Fruit fly (Drosophila melanogaster) whole organism, embryonic: ENCODE results near the gene CG11560.

Source experiments
- CG12071 ChIP-seq: fragments of 200-800 bp; sonication (Bioruptor generic); optimal IDR thresholded peaks from 3 replicates; lab custom pipeline; 2018; ENCODE audit warnings: missing biosample characterization, mild to moderate bottlenecking, missing genetic modification characterization
- CG3281 ChIP-seq: fragments of 200-800 bp; sonication (Bioruptor generic); optimal IDR thresholded peaks from 3 replicates; lab custom pipeline; 2017; ENCODE audit warnings: missing biosample characterization, mild to moderate bottlenecking, missing genetic modification characterization
- CG6765 ChIP-seq: fragments of 200-800 bp; sonication (Bioruptor generic); optimal IDR thresholded peaks from 3 replicates; lab custom pipeline; 2017; ENCODE audit warnings: missing biosample characterization, mild to moderate bottlenecking, missing genetic modification characterization
- CG7839 ChIP-seq: fragments of 200-800 bp; sonication (Bioruptor generic); optimal IDR thresholded peaks from 3 replicates; lab custom pipeline; 2018; ENCODE audit warnings: missing biosample characterization, mild to moderate bottlenecking, missing genetic modification characterization, moderate library complexity
- vfl ChIP-seq: fragments of 200-800 bp; sonication (Bioruptor generic); optimal IDR thresholded peaks from 2 replicates; lab custom pipeline; 2016; ENCODE audit warnings: missing biosample characterization, missing genetic modification characterization

DNA sequence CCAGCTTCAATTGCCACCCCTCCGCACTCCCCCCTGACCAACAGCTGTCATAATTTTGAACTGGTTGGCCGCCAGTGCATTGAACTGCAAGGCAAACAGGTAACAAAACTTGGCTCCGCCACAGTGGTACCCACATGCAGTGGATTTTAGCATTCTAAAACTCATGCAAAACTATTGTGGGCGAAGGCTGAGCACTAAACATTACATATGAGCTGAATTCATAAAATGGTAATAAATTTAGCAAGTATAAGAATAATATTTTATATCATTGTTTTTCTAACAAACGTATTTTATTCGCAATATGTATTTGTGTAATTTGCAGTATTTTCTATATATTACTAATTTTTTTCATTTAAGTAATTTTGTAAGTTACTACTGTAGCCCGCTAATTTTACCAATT lies 47.4 kb upstream of the CG11560 start:
- TF ChIP-seq CG6765 (GFP tag; lab: Kevin White, UChicago) (no peak), CG7839 (tag; lab: Kevin White, UChicago) (no peak), CG12071 (GFP tag; lab: Kevin White, UChicago) (no peak), CG3281 (no peak), vfl (no peak)
